Worm (Caenorhabditis elegans) whole organism, L1 larva: ENCODE results near the gene ZK287.9.

Experiments used
- grh-1 ChIP-seq: fragments of 200-800 bp; sonication (Bioruptor generic); IDR thresholded peaks from 2 replicates; pipeline ENCODE4 v1.3.6; 2022; ENCODE audit warnings: missing genetic modification reagents, missing genetic modification characterization, missing compliant biosample characterization
- lin-39 ChIP-seq: fragments of 150-350 bp; optimal IDR thresholded peaks from 2 replicates; lab custom pipeline; 2014; ENCODE audit warnings: missing biosample characterization, missing genetic modification reagents, missing genetic modification characterization
- pqm-1 ChIP-seq: sonication (generic microtip); optimal IDR thresholded peaks from 3 replicates; lab custom pipeline; 2017; ENCODE audit warnings: missing biosample characterization, missing genetic modification characterization
- snpc-4 ChIP-seq: fragments of 150-350 bp; optimal IDR thresholded peaks from 2 replicates; lab custom pipeline; 2014; ENCODE audit warnings: missing biosample characterization, missing genetic modification characterization
- unc-62 ChIP-seq: fragments of 150-350 bp; optimal IDR thresholded peaks from 2 replicates; lab custom pipeline; 2014; ENCODE audit warnings: missing biosample characterization, missing genetic modification reagents, missing genetic modification characterization

- TF ChIP-seq snpc-4 (tag; lab: Kevin White, UChicago) (no peak), pqm-1 (tag; lab: Kevin White, UChicago) (no peak), lin-39 (tag; lab: Kevin White, UChicago) (no peak), unc-62 (GFP tag; lab: Kevin White, UChicago) (no peak), grh-1 (GFP tag; lab: Robert Waterston, UW) (no peak)
Measured at ce11 chrV:9712418-9713173, 33.4 kb downstream of the ZK287.9 start.
